Worm (Caenorhabditis elegans) whole organism, late embryonic: ENCODE measurements around the gene clh-4.
A peak's percentile ranks its signal among the peaks of the same experiment; 100 is the strongest.

ENCODE experiments used
- K02D7.2 ChIP-seq: sonication (generic microtip); optimal IDR thresholded peaks from 2 replicates; lab custom pipeline; 2017; ENCODE audit warnings: mild to moderate bottlenecking, missing genetic modification characterization, missing compliant biosample characterization
- T23F11.4 ChIP-seq: fragments of 200-800 bp; sonication (Bioruptor generic); optimal IDR thresholded peaks from 2 replicates; lab custom pipeline; 2018; ENCODE audit warnings: mild to moderate bottlenecking, missing genetic modification characterization, missing compliant biosample characterization
- Y22D7AL.16 ChIP-seq: sonication (generic microtip); optimal IDR thresholded peaks from 2 replicates; lab custom pipeline; 2016; ENCODE audit warnings: missing genetic modification characterization, missing compliant biosample characterization
- ahr-1 ChIP-seq: sonication (generic microtip); optimal IDR thresholded peaks from 2 replicates; lab custom pipeline; 2016; ENCODE audit warnings: missing genetic modification characterization, missing compliant biosample characterization
- ceh-14 ChIP-seq: sonication (generic microtip); optimal IDR thresholded peaks from 2 replicates; lab custom pipeline; 2016; ENCODE audit warnings: missing genotype, missing genetic modification characterization, missing compliant biosample characterization
- ceh-30 ChIP-seq: fragments of 150-350 bp; optimal IDR thresholded peaks from 2 replicates; lab custom pipeline; 2014; ENCODE audit warnings: missing biosample characterization, missing genetic modification characterization
- ceh-31 ChIP-seq: sonication (generic microtip); optimal IDR thresholded peaks from 2 replicates; lab custom pipeline; 2016; ENCODE audit warnings: missing genetic modification characterization, missing compliant biosample characterization
- ceh-48 ChIP-seq: sonication (generic microtip); optimal IDR thresholded peaks from 2 replicates; lab custom pipeline; 2016; ENCODE audit warnings: missing genetic modification characterization, inconsistent platforms, missing compliant biosample characterization
- ceh-9 ChIP-seq: sonication (generic microtip); optimal IDR thresholded peaks from 2 replicates; lab custom pipeline; 2016; ENCODE audit warnings: mild to moderate bottlenecking, missing genetic modification characterization, inconsistent platforms, missing compliant biosample characterization
- che-1 ChIP-seq: sonication (generic microtip); optimal IDR thresholded peaks from 2 replicates; lab custom pipeline; 2016; ENCODE audit warnings: mild to moderate bottlenecking, missing genetic modification characterization, missing compliant biosample characterization
- dmd-4 ChIP-seq: sonication (generic microtip); optimal IDR thresholded peaks from 2 replicates; lab custom pipeline; 2016; ENCODE audit warnings: borderline replicate concordance, missing genetic modification characterization, missing compliant biosample characterization
- elt-2 ChIP-seq: sonication (generic microtip); optimal IDR thresholded peaks from 2 replicates; lab custom pipeline; 2016; ENCODE audit warnings: missing genetic modification reagents, missing genetic modification characterization, missing compliant biosample characterization
- elt-4 ChIP-seq: sonication (generic microtip); optimal IDR thresholded peaks from 2 replicates; lab custom pipeline; 2016; ENCODE audit warnings: missing genetic modification characterization, missing compliant biosample characterization
- eyg-1 ChIP-seq: sonication (generic microtip); optimal IDR thresholded peaks from 2 replicates; lab custom pipeline; 2016; ENCODE audit warnings: missing genotype, missing genetic modification characterization, missing compliant biosample characterization
- gmeb-2 ChIP-seq: sonication (generic microtip); optimal IDR thresholded peaks from 2 replicates; lab custom pipeline; 2016; ENCODE audit warnings: missing genetic modification characterization, inconsistent platforms, missing compliant biosample characterization
- hlh-30 ChIP-seq: sonication (generic microtip); optimal IDR thresholded peaks from 2 replicates; lab custom pipeline; 2017; ENCODE audit warnings: antibody characterized with exemption, missing genetic modification characterization, missing compliant biosample characterization; ENCODE audit not compliant: insufficient read depth
- lim-6 ChIP-seq: sonication (generic microtip); optimal IDR thresholded peaks from 2 replicates; lab custom pipeline; 2016; ENCODE audit warnings: missing genetic modification characterization, missing compliant biosample characterization
- madf-2 ChIP-seq: sonication (generic microtip); optimal IDR thresholded peaks from 2 replicates; lab custom pipeline; 2017; ENCODE audit warnings: missing genetic modification characterization, missing compliant biosample characterization
- mec-3 ChIP-seq: sonication (generic microtip); optimal IDR thresholded peaks from 2 replicates; lab custom pipeline; 2016; ENCODE audit warnings: borderline replicate concordance, missing genetic modification characterization, missing compliant biosample characterization
- nfya-1 ChIP-seq: sonication (generic microtip); optimal IDR thresholded peaks from 2 replicates; lab custom pipeline; 2017; ENCODE audit warnings: missing genetic modification characterization, mild to moderate bottlenecking, missing compliant biosample characterization, antibody characterized with exemption, moderate library complexity
- npax-4 ChIP-seq: sonication (generic microtip); optimal IDR thresholded peaks from 2 replicates; lab custom pipeline; 2016; ENCODE audit warnings: missing genetic modification characterization, missing compliant biosample characterization
- pag-3 ChIP-seq: sonication (generic microtip); optimal IDR thresholded peaks from 2 replicates; lab custom pipeline; 2016; ENCODE audit warnings: missing compliant biosample characterization, missing genetic modification characterization, borderline replicate concordance
- pax-1 ChIP-seq: fragments of 150-350 bp; optimal IDR thresholded peaks from 2 replicates; lab custom pipeline; 2014; ENCODE audit warnings: missing biosample characterization, missing genetic modification characterization
- pha-4 ChIP-seq: fragments of 150-350 bp; optimal IDR thresholded peaks from 2 replicates; lab custom pipeline; 2018; ENCODE audit warnings: missing biosample characterization, missing genetic modification reagents, missing genetic modification characterization
- pqm-1 ChIP-seq: sonication (generic microtip); optimal IDR thresholded peaks from 2 replicates; lab custom pipeline; 2016; ENCODE audit warnings: missing genetic modification characterization, missing compliant biosample characterization
- rnt-1 ChIP-seq: sonication (generic microtip); optimal IDR thresholded peaks from 2 replicates; lab custom pipeline; 2016; ENCODE audit warnings: missing genetic modification characterization, missing compliant biosample characterization
- sdc-2 ChIP-seq: sonication (generic microtip); optimal IDR thresholded peaks from 2 replicates; lab custom pipeline; 2016; ENCODE audit warnings: missing genotype, missing genetic modification characterization, missing compliant biosample characterization
- sox-2 ChIP-seq: fragments of 200-800 bp; sonication (Bioruptor generic); IDR thresholded peaks from 2 replicates; pipeline ENCODE4 v1.3.6; 2022; ENCODE audit warnings: missing genetic modification reagents, missing genetic modification characterization, missing compliant biosample characterization
- syd-9 ChIP-seq: sonication (generic microtip); optimal IDR thresholded peaks from 2 replicates; lab custom pipeline; 2016; ENCODE audit warnings: mild to moderate bottlenecking, missing genetic modification characterization, moderate library complexity, missing compliant biosample characterization
- tbx-7 ChIP-seq: sonication (generic microtip); optimal IDR thresholded peaks from 2 replicates; lab custom pipeline; 2016; ENCODE audit warnings: missing genotype, missing genetic modification characterization, missing compliant biosample characterization
- unc-3 ChIP-seq, 2 experiments: fragments of 200-800 bp in 1 of 2; sonication (Bioruptor generic) in 1 of 2; sonication (generic microtip) in 1 of 2; conservative IDR thresholded peaks in 1 of 2; optimal IDR thresholded peaks in 1 of 2; 2 replicates each; pipeline versions ENCODE4 v1.3.6 to Lab custom; 2016 to 2022; ENCODE audit warnings: missing compliant biosample characterization in 2 of 2, missing genetic modification characterization in 2 of 2, missing genetic modification reagents in 1 of 2
- unc-42 ChIP-seq: sonication (generic microtip); optimal IDR thresholded peaks from 2 replicates; lab custom pipeline; 2016; ENCODE audit warnings: missing genotype, missing genetic modification characterization, missing compliant biosample characterization
- unc-55 ChIP-seq: sonication (generic microtip); optimal IDR thresholded peaks from 2 replicates; lab custom pipeline; 2017; ENCODE audit warnings: missing biosample characterization, missing genetic modification reagents, missing genetic modification characterization
- unc-86 ChIP-seq: sonication (generic microtip); optimal IDR thresholded peaks from 2 replicates; lab custom pipeline; 2016; ENCODE audit warnings: missing genetic modification characterization, missing compliant biosample characterization

clh-4 gene

ce11 chrX:4133378-4133777 is 33.0 kb upstream of the clh-4 start:
- TF ChIP-seq madf-2 (tag; lab: Kevin White, UChicago), result no peak
- no peak for TF ChIP-seq Y22D7AL.16 (tag; lab: Kevin White, UChicago)
- no peak for TF ChIP-seq sdc-2 (tag; lab: Kevin White, UChicago)

DNA sequence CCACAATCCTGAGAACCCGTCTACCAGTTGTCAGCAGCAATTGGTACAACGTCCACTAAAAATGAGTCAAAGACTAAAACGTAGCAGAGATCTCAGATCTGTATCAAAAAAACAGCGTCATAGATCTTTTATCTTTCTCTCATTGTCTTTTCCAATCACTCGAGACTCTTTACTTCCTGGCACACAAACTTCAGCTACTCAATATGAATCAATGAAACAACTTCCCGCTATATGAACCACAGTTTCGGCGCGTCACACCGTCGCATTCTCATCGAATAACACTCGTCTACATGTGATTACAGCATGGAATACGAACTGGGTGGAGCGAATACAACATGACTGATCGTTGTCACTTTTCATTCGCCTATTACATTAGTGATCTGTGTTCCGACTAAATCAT is 31.9 kb upstream of the clh-4 start:
- TF ChIP-seq elt-2 (no peak), syd-9 (tag; lab: Kevin White, UChicago) (no peak), unc-42 (tag; lab: Kevin White, UChicago) (no peak), nfya-1 (no peak), eyg-1 (tag; lab: Kevin White, UChicago) (no peak)

- TF ChIP-seq unc-86 (tag; lab: Kevin White, UChicago) (no peak), ceh-31 (tag; lab: Kevin White, UChicago) (no peak), unc-3 (GFP tag; conservative IDR thresholded peaks at IDR 0.05; lab: Robert Waterston, UW) (no peak), unc-3 (tag; optimal IDR thresholded peaks at IDR 0.05; lab: Kevin White, UChicago) (no peak), elt-2 (no peak)
These were observed 31.0 kb upstream of the clh-4 start for ce11 chrX:4131354-4131753.

DNA sequence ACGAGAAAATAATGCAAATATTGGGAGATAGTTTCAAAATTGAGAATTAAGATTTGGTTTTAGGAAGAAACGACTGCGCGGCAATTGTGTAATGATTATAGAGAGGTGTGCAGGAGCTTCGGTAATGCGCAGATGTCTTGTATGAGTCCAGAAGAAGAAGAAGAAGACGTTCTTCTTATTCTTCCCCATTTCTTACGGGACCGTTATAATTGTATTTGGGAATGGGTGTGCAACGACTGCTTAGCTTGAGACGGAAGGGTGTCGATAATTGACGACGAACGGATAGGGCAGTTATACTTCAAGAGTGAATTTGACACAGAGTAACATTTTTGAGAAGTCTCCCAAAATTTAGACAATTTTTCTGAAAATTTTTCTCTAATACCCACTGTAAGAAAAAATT is 28.3 kb upstream of the clh-4 start:
- TF ChIP-seq ceh-14 (no peak), unc-42 (tag; lab: Kevin White, UChicago) (peak; percentile 57), tbx-7 (tag; lab: Kevin White, UChicago) (no peak)

ce11 chrX:4125165-4125803 is 24.9 kb upstream of the clh-4 start:
- TF ChIP-seq lim-6 (tag; lab: Kevin White, UChicago) (peak; percentile 2), unc-86 (tag; lab: Kevin White, UChicago) (no peak), unc-42 (tag; lab: Kevin White, UChicago) (peak; percentile 94)
- TF ChIP-seq, all 69 proteins: peak for 2

DNA sequence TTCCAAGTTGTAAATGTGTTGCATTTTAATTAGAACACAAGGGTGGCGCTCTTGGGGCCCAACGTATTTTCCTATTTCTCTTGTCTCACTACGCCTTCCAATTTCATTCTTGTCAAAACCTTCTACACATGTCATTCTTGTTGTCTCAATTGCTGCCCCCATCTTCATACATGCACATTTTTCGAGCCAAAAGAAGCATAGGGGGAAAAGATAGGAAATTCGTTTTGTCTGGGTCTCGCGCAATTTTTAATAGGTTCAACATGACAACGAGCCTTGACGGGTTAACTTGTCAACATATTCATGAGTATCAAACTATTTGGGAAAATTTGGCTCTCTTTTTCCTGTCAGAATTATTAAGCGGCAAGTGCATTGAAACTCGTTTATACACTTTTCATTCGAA is 23.0 kb upstream of the clh-4 start:
- TF ChIP-seq pha-4 (tag; lab: Kevin White, UChicago) (no peak), npax-4 (tag; lab: Kevin White, UChicago) (no peak), unc-55 (GFP tag; lab: Kevin White, UChicago) (peak; percentile 38), ceh-30 (tag; lab: Kevin White, UChicago) (no peak), che-1 (no peak), dmd-4 (tag; lab: Kevin White, UChicago) (no peak), unc-86 (tag; lab: Kevin White, UChicago) (no peak), ceh-14 (peak; percentile 23), elt-4 (tag; lab: Kevin White, UChicago) (no peak), sdc-2 (tag; lab: Kevin White, UChicago) (no peak), mec-3 (tag; lab: Kevin White, UChicago) (no peak), unc-42 (tag; lab: Kevin White, UChicago) (peak; percentile 52)

DNA sequence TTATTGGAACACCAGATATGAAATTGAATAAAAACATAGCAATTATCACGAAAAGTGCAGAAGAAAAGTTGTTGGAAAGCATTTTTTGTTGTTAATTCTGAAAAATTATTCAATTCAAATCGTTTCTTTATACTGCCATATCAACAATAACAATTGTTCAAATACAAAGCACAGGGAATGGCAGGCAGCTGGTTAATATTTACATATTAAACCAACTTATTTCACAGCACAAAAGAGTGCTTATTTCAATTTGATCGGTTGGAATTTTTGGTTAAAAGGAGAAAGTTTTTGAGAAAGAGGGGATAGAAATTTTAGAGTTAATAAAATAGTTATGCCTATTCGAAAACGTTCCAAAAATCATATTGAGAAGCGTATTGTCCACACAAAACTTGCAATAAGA is 20.6 kb upstream of the clh-4 start, which contains the start of gene F09F9.3:
Gene F09F9.3 (minus strand): TSS at position 101 of the 400 bp plus-strand sequence.
- TF ChIP-seq hlh-30, result no peak
- TF ChIP-seq tbx-7 (tag; lab: Kevin White, UChicago), result no peak
- no peak for TF ChIP-seq pha-4 (tag; lab: Kevin White, UChicago)
- TF ChIP-seq gmeb-2 (tag; lab: Kevin White, UChicago), result no peak
- no peak for TF ChIP-seq npax-4 (tag; lab: Kevin White, UChicago)
- TF ChIP-seq nfya-1, result no peak
- TF ChIP-seq ceh-30 (tag; lab: Kevin White, UChicago), result no peak
- TF ChIP-seq sdc-2 (tag; lab: Kevin White, UChicago), result no peak

ce11 chrX:4117626-4118025 is 17.3 kb upstream of the clh-4 start, which contains the start of gene F09F9.5:
Gene F09F9.5 (plus strand): TSS chrX:4117926.
- TF ChIP-seq sox-2, result no peak
- TF ChIP-seq pax-1 (tag; lab: Kevin White, UChicago), result no peak
- TF ChIP-seq pag-3 (tag; lab: Kevin White, UChicago), result no peak
- TF ChIP-seq sdc-2 (tag; lab: Kevin White, UChicago), result no peak
- TF ChIP-seq rnt-1, result no peak
- no peak for TF ChIP-seq K02D7.2 (tag; lab: Kevin White, UChicago)
- TF ChIP-seq ceh-9 (tag; lab: Kevin White, UChicago), result no peak
- no peak for TF ChIP-seq unc-42 (tag; lab: Kevin White, UChicago)
- no peak for TF ChIP-seq pqm-1 (tag; lab: Kevin White, UChicago)
- TF ChIP-seq ahr-1 (tag; lab: Kevin White, UChicago), result no peak
- TF ChIP-seq dmd-4 (tag; lab: Kevin White, UChicago), result no peak
- TF ChIP-seq T23F11.4 (GFP tag; lab: Kevin White, UChicago), result no peak
- no peak for TF ChIP-seq ceh-48 (tag; lab: Kevin White, UChicago)
